Fruit fly (Drosophila melanogaster): ENCODE data around the gene CG32107.
A peak's percentile ranks its signal among the peaks of the same experiment; 100 is the strongest.

The CG32107 gene

dm6 chr3L:12835511-12836479 lies 25.3 kb downstream of the CG32107 start:
- TF ChIP-seq kay (GFP tag; ENCODE audit: borderline replicate concordance) (peak; percentile 67), CG5204 (GFP tag; optimal IDR thresholded peaks at IDR 0.05) (no peak), CG14711 (tag; optimal IDR thresholded peaks at IDR 0.05) (no peak), toe (GFP tag; optimal IDR thresholded peaks at IDR 0.05) (no peak), cnc (optimal IDR thresholded peaks at IDR 0.05) (no peak)

- TF ChIP-seq tj (GFP tag; optimal IDR thresholded peaks at IDR 0.05) (peak; percentile 80), Mnt (GFP tag; optimal IDR thresholded peaks at IDR 0.05) (no peak), Crg-1 (GFP tag; optimal IDR thresholded peaks at IDR 0.05) (peak; percentile 1), bab1 (GFP tag; optimal IDR thresholded peaks at IDR 0.05) (peak; percentile 80), CG14711 (tag; optimal IDR thresholded peaks at IDR 0.05) (no peak)
Observed at dm6 chr3L:12834526-12835213, 26.4 kb downstream of the CG32107 start.

dm6 chr3L:12833864-12834525 lies 27.1 kb downstream of the CG32107 start:
- TF ChIP-seq ovo (GFP tag; optimal IDR thresholded peaks at IDR 0.05) = no peak
- TF ChIP-seq kay (GFP tag; ENCODE audit: borderline replicate concordance) = peak; percentile 82

- TF ChIP-seq kay (GFP tag; ENCODE audit: borderline replicate concordance) (no peak), CG33017 (tag; optimal IDR thresholded peaks at IDR 0.05) (no peak), cic (GFP tag; optimal IDR thresholded peaks at IDR 0.05) (no peak)
Observed at dm6 chr3L:12833354-12833753, 27.8 kb downstream of the CG32107 start.

- TF ChIP-seq kay (GFP tag; ENCODE audit: borderline replicate concordance) = no peak
Observed at dm6 chr3L:12832355-12832881, 28.7 kb downstream of the CG32107 start.

- TF ChIP-seq CG12768 (GFP tag; optimal IDR thresholded peaks at IDR 0.05) (no peak), CG11617 (GFP tag; optimal IDR thresholded peaks at IDR 0.05) (no peak), bab1 (GFP tag; optimal IDR thresholded peaks at IDR 0.05) (no peak)
Observed at dm6 chr3L:12831290-12831952, 29.7 kb downstream of the CG32107 start.

- TF ChIP-seq kay (GFP tag; ENCODE audit: borderline replicate concordance) (peak; percentile 77), bab1 (GFP tag; optimal IDR thresholded peaks at IDR 0.05) (no peak)
Observed at dm6 chr3L:12830416-12830815, 30.7 kb downstream of the CG32107 start.

dm6 chr3L:12828532-12828931 lies 32.6 kb downstream of the CG32107 start:
- TF ChIP-seq Crg-1 (GFP tag; optimal IDR thresholded peaks at IDR 0.05) = no peak
- no peak for TF ChIP-seq Clk (GFP tag; optimal IDR thresholded peaks at IDR 0.05)
- TF ChIP-seq Mnt (GFP tag; optimal IDR thresholded peaks at IDR 0.05) = no peak
- TF ChIP-seq CG7045 (GFP tag; optimal IDR thresholded peaks at IDR 0.05) = no peak
- TF ChIP-seq CG33017 (tag; optimal IDR thresholded peaks at IDR 0.05) = no peak
- no peak for TF ChIP-seq ovo (GFP tag; optimal IDR thresholded peaks at IDR 0.05)
- no peak for TF ChIP-seq CG12768 (GFP tag; optimal IDR thresholded peaks at IDR 0.05)
- no peak for TF ChIP-seq CG14711 (tag; optimal IDR thresholded peaks at IDR 0.05)
- no peak for TF ChIP-seq Hr96 (GFP tag; optimal IDR thresholded peaks at IDR 0.05)
- TF ChIP-seq kay (GFP tag; ENCODE audit: borderline replicate concordance) = no peak

- TF ChIP-seq pad (GFP tag; optimal IDR thresholded peaks at IDR 0.05) (no peak), CG7101 (tag; optimal IDR thresholded peaks at IDR 0.05) (no peak), cic (GFP tag; optimal IDR thresholded peaks at IDR 0.05) (no peak), CG1620 (GFP tag; optimal IDR thresholded peaks at IDR 0.05) (no peak), tj (GFP tag; optimal IDR thresholded peaks at IDR 0.05) (no peak), CG14711 (tag; optimal IDR thresholded peaks at IDR 0.05) (no peak), CG5204 (GFP tag; optimal IDR thresholded peaks at IDR 0.05) (no peak), bab1 (GFP tag; optimal IDR thresholded peaks at IDR 0.05) (no peak)
Observed at dm6 chr3L:12827705-12828104, 33.4 kb downstream of the CG32107 start.

All from whole organism, adult.